Fruit fly (Drosophila melanogaster) whole organism, embryonic: ENCODE data around the gene Lon.

Experiments used
- CG10462 ChIP-seq: fragments of 200-800 bp; sonication (Bioruptor generic); optimal IDR thresholded peaks from 2 replicates; lab custom pipeline; 2016; ENCODE audit warnings: missing biosample characterization, missing genetic modification characterization
- CG10565 ChIP-seq: fragments of 200-800 bp; sonication (Bioruptor generic); optimal IDR thresholded peaks from 3 replicates; lab custom pipeline; 2016; ENCODE audit warnings: missing biosample characterization, mild to moderate bottlenecking, missing genetic modification characterization
- CG10959 ChIP-seq: fragments of 200-800 bp; sonication (Bioruptor generic); IDR thresholded peaks from 2 replicates; pipeline ENCODE4 v1.3.6; 2022; ENCODE audit warnings: missing biosample characterization, missing genetic modification characterization
- CG11696 ChIP-seq: fragments of 200-800 bp; sonication (Bioruptor generic); IDR thresholded peaks from 2 replicates; pipeline ENCODE4 v1.3.6; 2022; ENCODE audit warnings: missing biosample characterization, missing genetic modification characterization
- CG15514 ChIP-seq: fragments of 200-800 bp; sonication (Bioruptor generic); optimal IDR thresholded peaks from 3 replicates; lab custom pipeline; 2017; ENCODE audit warnings: missing biosample characterization, missing genetic modification characterization, mild to moderate bottlenecking, moderate library complexity, missing genetic modification reagents
- CG16779 ChIP-seq: fragments of 200-800 bp; sonication (Bioruptor generic); IDR thresholded peaks from 2 replicates; pipeline ENCODE4 v1.3.6; 2022; ENCODE audit warnings: missing biosample characterization, missing genetic modification characterization
- CG16813 ChIP-seq: fragments of 200-800 bp; sonication (Bioruptor generic); IDR thresholded peaks from 3 replicates; pipeline ENCODE4 v1.3.6; 2022; ENCODE audit warnings: missing biosample characterization, missing genetic modification characterization; ENCODE audit not compliant: partially characterized antibody
- CG17612 ChIP-seq: fragments of 200-800 bp; sonication (Bioruptor generic); IDR thresholded peaks from 2 replicates; pipeline ENCODE4 v1.3.6; 2022; ENCODE audit warnings: missing biosample characterization, missing genetic modification characterization
- CG18599 ChIP-seq: fragments of 200-800 bp; sonication (Bioruptor generic); optimal IDR thresholded peaks from 3 replicates; lab custom pipeline; 2017; ENCODE audit warnings: missing biosample characterization, missing genetic modification characterization, mild to moderate bottlenecking, moderate library complexity, missing genetic modification reagents
- CG30431 ChIP-seq: fragments of 200-800 bp; sonication (Bioruptor generic); optimal IDR thresholded peaks from 2 replicates; lab custom pipeline; 2017; ENCODE audit warnings: missing biosample characterization, missing genetic modification characterization
- CG4282 ChIP-seq: fragments of 200-800 bp; sonication (Bioruptor generic); optimal IDR thresholded peaks from 2 replicates; lab custom pipeline; 2016; ENCODE audit warnings: missing biosample characterization, missing genetic modification characterization
- CG4360 ChIP-seq: fragments of 200-800 bp; sonication (Bioruptor generic); IDR thresholded peaks from 2 replicates; pipeline ENCODE4 v1.3.6; 2022; ENCODE audit warnings: missing biosample characterization, missing genetic modification characterization
- CG4707 ChIP-seq: fragments of 200-800 bp; sonication (Bioruptor generic); optimal IDR thresholded peaks from 2 replicates; lab custom pipeline; 2018; ENCODE audit warnings: missing biosample characterization, mild to moderate bottlenecking, missing genetic modification characterization, moderate library complexity
- CG6654 ChIP-seq: fragments of 200-800 bp; sonication (Bioruptor generic); optimal IDR thresholded peaks from 2 replicates; lab custom pipeline; 2017; ENCODE audit warnings: missing biosample characterization, mild to moderate bottlenecking, missing genetic modification characterization
- CG8765 ChIP-seq: fragments of 200-800 bp; sonication (Bioruptor generic); IDR thresholded peaks from 2 replicates; pipeline ENCODE4 v1.3.6; 2022; ENCODE audit warnings: missing biosample characterization, missing genetic modification characterization
- CTCF ChIP-seq: fragments of 200-800 bp; sonication (Bioruptor generic); optimal IDR thresholded peaks from 2 replicates; lab custom pipeline; 2017; ENCODE audit warnings: missing biosample characterization, mild to moderate bottlenecking, missing genetic modification characterization, moderate library complexity
- CkIIα-i1 ChIP-seq: fragments of 200-800 bp; sonication (Bioruptor generic); IDR thresholded peaks from 2 replicates; pipeline ENCODE4 v1.3.6; 2022; ENCODE audit warnings: missing biosample characterization, missing genetic modification characterization
- Dp ChIP-seq: fragments of 200-800 bp; sonication (Bioruptor generic); optimal IDR thresholded peaks from 2 replicates; lab custom pipeline; 2018; ENCODE audit warnings: missing biosample characterization, mild to moderate bottlenecking, missing genetic modification characterization, moderate library complexity
- E2f1 ChIP-seq: fragments of 200-800 bp; sonication (Bioruptor generic); IDR thresholded peaks from 2 replicates; pipeline ENCODE4 v1.3.6; 2022; ENCODE audit warnings: missing biosample characterization, missing genetic modification characterization
- H2.0 ChIP-seq: fragments of 200-800 bp; sonication (Bioruptor generic); IDR thresholded peaks from 2 replicates; pipeline ENCODE4 v1.3.6; 2022; ENCODE audit warnings: missing biosample characterization, missing genetic modification characterization
- Hsf ChIP-seq: fragments of 200-800 bp; sonication (Bioruptor generic); optimal IDR thresholded peaks from 3 replicates; lab custom pipeline; 2016; ENCODE audit warnings: missing biosample characterization, missing genetic modification characterization
- MBD-R2 ChIP-seq: fragments of 200-800 bp; sonication (Bioruptor generic); IDR thresholded peaks from 2 replicates; pipeline ENCODE4 v1.3.6; 2022; ENCODE audit warnings: missing biosample characterization, missing genetic modification characterization
- MESR4 ChIP-seq: fragments of 200-800 bp; sonication (Bioruptor generic); optimal IDR thresholded peaks from 2 replicates; lab custom pipeline; 2018; ENCODE audit warnings: missing biosample characterization, mild to moderate bottlenecking, missing genetic modification characterization, moderate library complexity
- Med ChIP-seq: fragments of 200-800 bp; sonication (Bioruptor generic); peaks from one replicate; lab custom pipeline; 2016; ENCODE audit warnings: missing biosample characterization, missing genetic modification characterization, mild to moderate bottlenecking, inconsistent platforms, moderate library complexity
- NC2β ChIP-seq: fragments of 200-800 bp; sonication (Bioruptor generic); optimal IDR thresholded peaks from 2 replicates; lab custom pipeline; 2016; ENCODE audit warnings: missing biosample characterization, missing genetic modification characterization
- Nf-YB ChIP-seq: fragments of 200-800 bp; sonication (Bioruptor generic); optimal IDR thresholded peaks from 3 replicates; lab custom pipeline; 2019; ENCODE audit warnings: missing biosample characterization, mild to moderate bottlenecking, missing genetic modification characterization, moderate library complexity
- Rx ChIP-seq: fragments of 200-800 bp; sonication (Bioruptor generic); IDR thresholded peaks from 2 replicates; pipeline ENCODE4 v1.3.6; 2022; ENCODE audit warnings: missing biosample characterization, missing genetic modification characterization
- Scr ChIP-seq: fragments of 200-800 bp; sonication (Bioruptor generic); IDR thresholded peaks from 2 replicates; pipeline ENCODE4 v1.3.6; 2022; ENCODE audit warnings: missing biosample characterization, missing genetic modification characterization; ENCODE audit not compliant: partially characterized antibody
- Usf ChIP-seq: fragments of 200-800 bp; sonication (Bioruptor generic); optimal IDR thresholded peaks from 2 replicates; lab custom pipeline; 2017; ENCODE audit warnings: missing genotype, missing biosample characterization, missing genetic modification characterization
- bab2 ChIP-seq: fragments of 200-800 bp; sonication (Bioruptor generic); optimal IDR thresholded peaks from 2 replicates; lab custom pipeline; 2016; ENCODE audit warnings: missing biosample characterization, missing genetic modification characterization
- crol ChIP-seq: fragments of 200-800 bp; sonication (Bioruptor generic); IDR thresholded peaks from 2 replicates; pipeline ENCODE4 v1.3.6; 2022; ENCODE audit warnings: missing biosample characterization, missing genetic modification characterization
- disco-r ChIP-seq: fragments of 200-800 bp; sonication (Bioruptor generic); optimal IDR thresholded peaks from 2 replicates; lab custom pipeline; 2016; ENCODE audit warnings: missing biosample characterization, missing genetic modification characterization
- exex ChIP-seq: fragments of 200-800 bp; sonication (Bioruptor generic); optimal IDR thresholded peaks from 4 replicates; lab custom pipeline; 2018; ENCODE audit warnings: missing biosample characterization, mild to moderate bottlenecking, missing genetic modification characterization, moderate library complexity
- ftz-f1 ChIP-seq: fragments of 200-800 bp; sonication (Bioruptor generic); optimal IDR thresholded peaks from 2 replicates; lab custom pipeline; 2016; ENCODE audit warnings: missing biosample characterization, missing genetic modification characterization
- hbn ChIP-seq: fragments of 200-800 bp; sonication (Bioruptor generic); IDR thresholded peaks from 2 replicates; pipeline ENCODE4 v1.3.6; 2022; ENCODE audit warnings: missing biosample characterization, missing genetic modification characterization; ENCODE audit not compliant: partially characterized antibody
- ind ChIP-seq: fragments of 200-800 bp; sonication (Bioruptor generic); optimal IDR thresholded peaks from 3 replicates; lab custom pipeline; 2016; ENCODE audit warnings: missing biosample characterization, missing genetic modification characterization
- lov ChIP-seq, 2 experiments: fragments of 200-800 bp in 1 of 2; fragments of >200 bp in 1 of 2; sonication (Bioruptor generic) in 1 of 2; IDR thresholded peaks in 1 of 2; optimal IDR thresholded peaks in 1 of 2; 2 replicates in 1 of 2; 3 replicates in 1 of 2; pipeline versions ENCODE4 v1.3.6 to Lab custom; 2017 to 2022; ENCODE audit warnings: missing biosample characterization in 1 of 2, missing genetic modification characterization in 1 of 2
- luna ChIP-seq: fragments of 200-800 bp; sonication (Bioruptor generic); optimal IDR thresholded peaks from 2 replicates; lab custom pipeline; 2016; ENCODE audit warnings: missing biosample characterization, missing genetic modification characterization
- mld ChIP-seq: fragments of 200-800 bp; sonication (Bioruptor generic); IDR thresholded peaks from 3 replicates; pipeline ENCODE4 v1.3.6; 2022; ENCODE audit warnings: missing biosample characterization, missing genetic modification characterization; ENCODE audit not compliant: partially characterized antibody
- p53 ChIP-seq: fragments of 200-800 bp; sonication (Bioruptor generic); optimal IDR thresholded peaks from 2 replicates; lab custom pipeline; 2016; ENCODE audit warnings: missing biosample characterization, missing genetic modification characterization
- pita ChIP-seq: fragments of 200-800 bp; sonication (Bioruptor generic); optimal IDR thresholded peaks from 2 replicates; lab custom pipeline; 2017; ENCODE audit warnings: missing biosample characterization, mild to moderate bottlenecking, missing genetic modification characterization
- sisA ChIP-seq: fragments of 200-800 bp; sonication (Bioruptor generic); IDR thresholded peaks from 2 replicates; pipeline ENCODE4 v1.3.6; 2022; ENCODE audit warnings: missing biosample characterization, missing genetic modification characterization
- stc ChIP-seq: fragments of 200-800 bp; sonication (Bioruptor generic); IDR thresholded peaks from 2 replicates; pipeline ENCODE4 v1.3.6; 2022; ENCODE audit warnings: missing biosample characterization, missing genetic modification characterization
- trem ChIP-seq: fragments of 200-800 bp; optimal IDR thresholded peaks from 3 replicates; lab custom pipeline; 2019; ENCODE audit warnings: missing biosample characterization, mild to moderate bottlenecking, missing genetic modification characterization, moderate library complexity
- twi ChIP-seq: fragments of 200-800 bp; optimal IDR thresholded peaks from 2 replicates; lab custom pipeline; 2019; ENCODE audit warnings: missing biosample characterization, mild to moderate bottlenecking, missing genetic modification characterization, moderate library complexity
- tx ChIP-seq: fragments of 200-800 bp; sonication (Bioruptor generic); optimal IDR thresholded peaks from 2 replicates; lab custom pipeline; 2016; ENCODE audit warnings: missing biosample characterization, missing genetic modification characterization
- vnd ChIP-seq: fragments of 200-800 bp; sonication (Bioruptor generic); IDR thresholded peaks from 3 replicates; pipeline ENCODE4 v1.3.6; 2022; ENCODE audit warnings: missing biosample characterization, missing genetic modification characterization; ENCODE audit not compliant: partially characterized antibody
- wdn ChIP-seq: fragments of 200-800 bp; sonication (Bioruptor generic); IDR thresholded peaks from 2 replicates; pipeline ENCODE4 v1.3.6; 2022; ENCODE audit warnings: missing biosample characterization, missing genetic modification characterization
- zen ChIP-seq: fragments of 200-800 bp; sonication (Bioruptor generic); optimal IDR thresholded peaks from 3 replicates; lab custom pipeline; 2018; ENCODE audit warnings: missing biosample characterization, mild to moderate bottlenecking, missing genetic modification characterization, moderate library complexity

The Lon gene

dm6 chr3L:19618072-19618958 is 6.3 kb upstream of the Lon start, which contains the start of gene asf1 (continued):
- TF ChIP-seq Usf (GFP tag; lab: Kevin White, UChicago) (no peak), CG16779 (no peak), Hsf (peak; percentile 39), CG10959 (GFP tag; lab: Robert Waterston, UW) (no peak), Dp (GFP tag; lab: Kevin White, UChicago) (peak; percentile 70), trem (tag; lab: Kevin White, UChicago) (peak; percentile 47), bab2 (GFP tag; lab: Kevin White, UChicago) (peak; percentile 2), MBD-R2 (GFP tag; lab: Robert Waterston, UW) (peak; percentile 42), CG6654 (GFP tag; lab: Kevin White, UChicago) (no peak), H2.0 (GFP tag; lab: Robert Waterston, UW) (no peak), CG4707 (no peak), CTCF (GFP tag; lab: Kevin White, UChicago) (peak; percentile 51), CG8765 (GFP tag; lab: Robert Waterston, UW) (no peak), crol (GFP tag; lab: Robert Waterston, UW) (peak; percentile 85), disco-r (GFP tag; lab: Kevin White, UChicago) (peak; percentile 6), Scr (GFP tag; lab: Robert Waterston, UW) (peak; percentile 86), CG11696 (GFP tag; lab: Robert Waterston, UW) (peak; percentile 80), ftz-f1 (GFP tag; lab: Kevin White, UChicago) (no peak), vnd (GFP tag; lab: Robert Waterston, UW) (peak; percentile 72), NC2β (GFP tag; lab: Kevin White, UChicago) (peak; percentile 23), CkIIα-i1 (GFP tag; lab: Robert Waterston, UW) (no peak), Med (GFP tag; lab: Kevin White, UChicago) (peak; percentile 85), CG17612 (GFP tag; lab: Robert Waterston, UW) (no peak), luna (GFP tag; lab: Kevin White, UChicago) (no peak), pita (GFP tag; lab: Kevin White, UChicago) (no peak), mld (no peak; the same call in 2 of the 3 replicates), hbn (GFP tag; lab: Robert Waterston, UW) (peak; percentile 68), CG4360 (no peak), MESR4 (GFP tag; lab: Kevin White, UChicago) (peak; percentile 85), CG10565 (GFP tag; lab: Kevin White, UChicago) (no peak), tx (peak; percentile 40), ind (GFP tag; lab: Kevin White, UChicago) (peak; percentile 9), twi (tag; lab: Kevin White, UChicago) (no peak), sisA (GFP tag; lab: Robert Waterston, UW) (no peak), CG30431 (no peak), lov (optimal IDR thresholded peaks at IDR 0.05; lab: Kevin White, UChicago) (no peak), lov (GFP tag; IDR thresholded peaks at IDR 0.05; lab: Robert Waterston, UW) (no peak), E2f1 (peak; percentile 51; the same call in 1 of the 2 replicates), stc (GFP tag; lab: Robert Waterston, UW) (no peak), CG16813 (peak; percentile 68), p53 (GFP tag; lab: Kevin White, UChicago) (no peak), zen (peak; percentile 2), exex (tag; lab: Kevin White, UChicago) (no peak), Nf-YB (GFP tag; lab: Kevin White, UChicago) (no peak), CG4282 (no peak), wdn (no peak), Rx (GFP tag; lab: Robert Waterston, UW) (no peak), CG18599 (no peak), CG15514 (GFP tag; lab: Kevin White, UChicago) (peak; percentile 80), CG10462 (GFP tag; lab: Kevin White, UChicago) (no peak)
